Fruit fly (Drosophila melanogaster): Measurements from ENCODE around the gene CG7376.

Gene CG7376

dm6 chr3L:6184884-6185438, 10.9 kb downstream of the CG7376 start, which contains the start of the genes D19B and CG43293 (continued):
- peak; percentile 81 for TF ChIP-seq CG6765 (GFP tag; optimal IDR thresholded peaks at IDR 0.05)
- peak; percentile 87 for TF ChIP-seq wdn (GFP tag; IDR thresholded peaks at IDR 0.05)
- peak; percentile 94 for TF ChIP-seq Xbp1 (GFP tag; optimal IDR thresholded peaks at IDR 0.05)
- peak; percentile 81 for TF ChIP-seq CG10959 (GFP tag; IDR thresholded peaks at IDR 0.05)
- peak; percentile 81 for TF ChIP-seq Ssrp (tag; optimal IDR thresholded peaks at IDR 0.05)
- TF ChIP-seq CG3281 (GFP tag; optimal IDR thresholded peaks at IDR 0.05), result peak; percentile 85
- peak; percentile 65 for TF ChIP-seq Abd-B (GFP tag; optimal IDR thresholded peaks at IDR 0.05)
- peak; percentile 91 for TF ChIP-seq Chrac-16 (GFP tag; optimal IDR thresholded peaks at IDR 0.05)
- peak; percentile 93 for TF ChIP-seq Antp (GFP tag; optimal IDR thresholded peaks at IDR 0.05)
- TF ChIP-seq CG12942 (GFP tag; optimal IDR thresholded peaks at IDR 0.05), result peak; percentile 91
- TF ChIP-seq eyg (GFP tag; optimal IDR thresholded peaks at IDR 0.05), result peak; percentile 78
- TF ChIP-seq TFAM (GFP tag; optimal IDR thresholded peaks at IDR 0.05), result peak; percentile 47
- TF ChIP-seq CG10979 (tag; optimal IDR thresholded peaks at IDR 0.05), result peak; percentile 86
- TF ChIP-seq CG2889 (GFP tag; IDR thresholded peaks at IDR 0.05), result peak; percentile 88
- peak; percentile 31 for TF ChIP-seq pfk (GFP tag; optimal IDR thresholded peaks at IDR 0.05)
- no peak for TF ChIP-seq Hr78 (GFP tag; optimal IDR thresholded peaks at IDR 0.05)
- TF ChIP-seq CG3726 (GFP tag; IDR thresholded peaks at IDR 0.05), result peak; percentile 87
- TF ChIP-seq CG18262 (tag; optimal IDR thresholded peaks at IDR 0.05), result peak; percentile 85
- TF ChIP-seq wor (GFP tag; IDR thresholded peaks at IDR 0.05), result peak; percentile 79
- peak; percentile 90 for TF ChIP-seq CG18599 (GFP tag; optimal IDR thresholded peaks at IDR 0.05)
- no peak for TF ChIP-seq CG14860 (GFP tag; IDR thresholded peaks at IDR 0.05; ENCODE audit: partially characterized antibody)
- peak; percentile 79 for TF ChIP-seq repo (GFP tag; optimal IDR thresholded peaks at IDR 0.05)
- TF ChIP-seq ERR (GFP tag; optimal IDR thresholded peaks at IDR 0.05), result peak; percentile 90
- peak; percentile 25 for TF ChIP-seq Dp (GFP tag; optimal IDR thresholded peaks at IDR 0.05)
- TF ChIP-seq Scr (GFP tag; IDR thresholded peaks at IDR 0.05; ENCODE audit: partially characterized antibody), result peak; percentile 53; the same call in 1 of the 2 replicates
- peak; percentile 75 for TF ChIP-seq CG2202 (tag; optimal IDR thresholded peaks at IDR 0.05)
- TF ChIP-seq pho (GFP tag; optimal IDR thresholded peaks at IDR 0.05), result peak; percentile 85
- TF ChIP-seq CG34224 (GFP tag; IDR thresholded peaks at IDR 0.05; ENCODE audit: partially characterized antibody), result peak; percentile 53; the same call in 2 of the 3 replicates
- TF ChIP-seq CG4424 (GFP tag; optimal IDR thresholded peaks at IDR 0.05), result peak; percentile 88
- 0 out of 3 replicates have a peak, but pooled peaks have one; percentile 24 for TF ChIP-seq jigr1 (GFP tag; IDR thresholded peaks at IDR 0.05)
- TF ChIP-seq CG2116 (GFP tag; optimal IDR thresholded peaks at IDR 0.05), result peak; percentile 64
- peak; percentile 89 for TF ChIP-seq Mrtf (GFP tag; IDR thresholded peaks at IDR 0.05)
- TF ChIP-seq CG8924 (tag; optimal IDR thresholded peaks at IDR 0.05), result peak; percentile 90
- TF ChIP-seq ham (GFP tag; IDR thresholded peaks at IDR 0.05), result peak; percentile 72; the same call in 1 of the 2 replicates
- no peak for TF ChIP-seq dan (GFP tag; IDR thresholded peaks at IDR 0.05)
- TF ChIP-seq CG3163 (GFP tag; optimal IDR thresholded peaks at IDR 0.05), result peak; percentile 65
- peak; percentile 87 for TF ChIP-seq CG13424 (tag; optimal IDR thresholded peaks at IDR 0.05)
- peak; percentile 69 for TF ChIP-seq CG4820 (GFP tag; optimal IDR thresholded peaks at IDR 0.05)
- TF ChIP-seq lmd (GFP tag; IDR thresholded peaks at IDR 0.05), result peak; percentile 93
- TF ChIP-seq insv (GFP tag; optimal IDR thresholded peaks at IDR 0.05), result peak in 1 of 2 experiments; percentile 69
- peak; percentile 23 for TF ChIP-seq Hey (tag; optimal IDR thresholded peaks at IDR 0.05)
- TF ChIP-seq CG10366 (GFP tag; IDR thresholded peaks at IDR 0.05), result peak; percentile 93
- TF ChIP-seq CG8388 (GFP tag; optimal IDR thresholded peaks at IDR 0.05), result peak; percentile 79
- peak; percentile 49 for TF ChIP-seq knrl (GFP tag; IDR thresholded peaks at IDR 0.05; ENCODE audit: partially characterized antibody)
- TF ChIP-seq CG7839 (tag; optimal IDR thresholded peaks at IDR 0.05), result peak; percentile 88
- TF ChIP-seq CG17612 (GFP tag; IDR thresholded peaks at IDR 0.05), result peak; percentile 66
- TF ChIP-seq fd64A (GFP tag; optimal IDR thresholded peaks at IDR 0.05), result peak; percentile 64
- peak; percentile 73 for TF ChIP-seq CG4854 (GFP tag; optimal IDR thresholded peaks at IDR 0.05)
- peak; percentile 70 for TF ChIP-seq CG10147 (GFP tag; optimal IDR thresholded peaks at IDR 0.05)
